Worm (Caenorhabditis elegans): ENCODE data around the gene srw-55.

srw-55 gene

ce11 chrV:15920273-15920672 lies 19.9 kb downstream of the srw-55 start, which contains the start of gene F35E8.10:
TSS of gene F35E8.10 (minus strand) at chrV:15920373.
- TF ChIP-seq F44E2.7 (GFP tag; IDR thresholded peaks at IDR 0.05) (no peak), egl-43 (GFP tag; IDR thresholded peaks at IDR 0.05) (no peak), ceh-20 (GFP tag; IDR thresholded peaks at IDR 0.05) (no peak), zip-11 (GFP tag; IDR thresholded peaks at IDR 0.05) (no peak)

ce11 chrV:15917458-15917857 lies 22.7 kb downstream of the srw-55 start, which contains the start of gene F35E8.9:
TSS of gene F35E8.9 (minus strand) at chrV:15917558.
- TF ChIP-seq cey-2 (tag; optimal IDR thresholded peaks at IDR 0.05; ENCODE audit: borderline replicate concordance, insufficient read depth) (no peak), zfp-2 (tag; optimal IDR thresholded peaks at IDR 0.05) (no peak), ces-1 (GFP tag; optimal IDR thresholded peaks at IDR 0.05) (no peak), pha-4 (GFP tag; IDR thresholded peaks at IDR 0.05) (no peak), pha-4 (tag; optimal IDR thresholded peaks at IDR 0.05) (no peak), daf-16 (GFP tag; optimal IDR thresholded peaks at IDR 0.05) (no peak), daf-16 (tag; optimal IDR thresholded peaks at IDR 0.05) (no peak), lin-39 (tag; optimal IDR thresholded peaks at IDR 0.05) (no peak), Y105C5A.15 (GFP tag; IDR thresholded peaks at IDR 0.05) (no peak), dve-1 (tag; optimal IDR thresholded peaks at IDR 0.05; ENCODE audit: insufficient read depth) (no peak), ceh-28 (tag; optimal IDR thresholded peaks at IDR 0.05) (no peak), nhr-111 (GFP tag; optimal IDR thresholded peaks at IDR 0.05) (no peak), saeg-2 (GFP tag; IDR thresholded peaks at IDR 0.05) (no peak), zip-2 (tag; optimal IDR thresholded peaks at IDR 0.05) (no peak), nhr-6 (tag; optimal IDR thresholded peaks at IDR 0.05) (no peak), unc-62 (GFP tag; optimal IDR thresholded peaks at IDR 0.05 in 1 of 2) (no peak), unc-62 (tag; optimal IDR thresholded peaks at IDR 0.05) (no peak), spr-1 (tag; optimal IDR thresholded peaks at IDR 0.05) (no peak), nhr-76 (tag; optimal IDR thresholded peaks at IDR 0.05) (no peak), mdt-29 (GFP tag; IDR thresholded peaks at IDR 0.05) (no peak), unc-39 (tag; optimal IDR thresholded peaks at IDR 0.05) (no peak), vab-7 (GFP tag; IDR thresholded peaks at IDR 0.05) (no peak), skn-1 (tag; optimal IDR thresholded peaks at IDR 0.05) (no peak)

- TF ChIP-seq dmd-9 (GFP tag; IDR thresholded peaks at IDR 0.05) (no peak), mxl-2 (GFP tag; conservative IDR thresholded peaks at IDR 0.05) (no peak), hlh-11 (tag; optimal IDR thresholded peaks at IDR 0.05) (peak; percentile 32), lin-29 (GFP tag; IDR thresholded peaks at IDR 0.05) (no peak), dve-1 (tag; optimal IDR thresholded peaks at IDR 0.05; ENCODE audit: insufficient read depth) (no peak), mdl-1 (tag; optimal IDR thresholded peaks at IDR 0.05) (no peak), vab-7 (GFP tag; IDR thresholded peaks at IDR 0.05) (no peak), aha-1 (tag) (no peak), nhr-6 (tag; optimal IDR thresholded peaks at IDR 0.05) (no peak), T26A8.4 (GFP tag; IDR thresholded peaks at IDR 0.05) (no peak), ceh-20 (GFP tag; IDR thresholded peaks at IDR 0.05) (no peak), nhr-237 (tag; optimal IDR thresholded peaks at IDR 0.05) (no peak), fos-1 (tag; optimal IDR thresholded peaks at IDR 0.05) (no peak), attf-4 (tag; optimal IDR thresholded peaks at IDR 0.05) (no peak), jun-1 (tag; optimal IDR thresholded peaks at IDR 0.05) (no peak), daf-16 (GFP tag; optimal IDR thresholded peaks at IDR 0.05) (no peak), daf-16 (tag; optimal IDR thresholded peaks at IDR 0.05) (peak; percentile 79), unc-130 (GFP tag; optimal IDR thresholded peaks at IDR 0.05) (no peak), ZK546.5 (tag; optimal IDR thresholded peaks at IDR 0.05) (no peak), ceh-82 (tag; optimal IDR thresholded peaks at IDR 0.05) (no peak), lsy-2 (tag; optimal IDR thresholded peaks at IDR 0.05) (no peak), nhr-11 (tag; optimal IDR thresholded peaks at IDR 0.05) (no peak), mxl-3 (GFP tag; optimal IDR thresholded peaks at IDR 0.05) (peak; percentile 51), nhr-42 (GFP tag; IDR thresholded peaks at IDR 0.05) (no peak), nhr-77 (tag; optimal IDR thresholded peaks at IDR 0.05) (no peak), T20F7.1 (GFP tag; optimal IDR thresholded peaks at IDR 0.05) (no peak), lin-1 (GFP tag; IDR thresholded peaks at IDR 0.05) (0 out of 2 replicates have a peak, but pooled peaks have one; percentile 18), saeg-2 (GFP tag; IDR thresholded peaks at IDR 0.05) (no peak), dmd-6 (GFP tag; IDR thresholded peaks at IDR 0.05) (peak; percentile 85), ceh-62 (tag; optimal IDR thresholded peaks at IDR 0.05) (no peak), madf-5 (GFP tag; IDR thresholded peaks at IDR 0.05) (no peak)
Observed at ce11 chrV:15915919-15916318, 24.2 kb downstream of the srw-55 start, which contains the start of gene gst-38. TSS of gene gst-38 (minus strand) at chrV:15916070.
